Fruit fly (Drosophila melanogaster) whole organism, embryonic: Measurements from ENCODE around the gene Sgsf.

Experiments
- CG10267 ChIP-seq: fragments of 200-800 bp; sonication (Bioruptor generic); optimal IDR thresholded peaks from 2 replicates; lab custom pipeline; 2018; ENCODE audit warnings: missing biosample characterization, mild to moderate bottlenecking, missing genetic modification characterization, moderate library complexity
- CG10321 ChIP-seq: fragments of 200-800 bp; sonication (Bioruptor generic); IDR thresholded peaks from 2 replicates; pipeline ENCODE4 v1.3.6; 2022; ENCODE audit warnings: missing biosample characterization, missing genetic modification characterization
- CG10959 ChIP-seq: fragments of 200-800 bp; sonication (Bioruptor generic); IDR thresholded peaks from 2 replicates; pipeline ENCODE4 v1.3.6; 2022; ENCODE audit warnings: missing biosample characterization, missing genetic modification characterization
- CG14667 ChIP-seq: fragments of 200-800 bp; sonication (Bioruptor generic); IDR thresholded peaks from 2 replicates; pipeline ENCODE4 v1.3.6; 2022; ENCODE audit warnings: missing biosample characterization, missing genetic modification characterization
- CG14860 ChIP-seq: fragments of 200-800 bp; sonication (Bioruptor generic); IDR thresholded peaks from 3 replicates; pipeline ENCODE4 v1.3.6; 2022; ENCODE audit warnings: missing biosample characterization, missing genetic modification characterization; ENCODE audit not compliant: partially characterized antibody
- CG17359 ChIP-seq: fragments of 200-800 bp; sonication (Bioruptor generic); optimal IDR thresholded peaks from 3 replicates; lab custom pipeline; 2018; ENCODE audit warnings: missing biosample characterization, mild to moderate bottlenecking, missing genetic modification characterization, moderate library complexity
- CG17385 ChIP-seq: fragments of 200-800 bp; sonication (Bioruptor generic); optimal IDR thresholded peaks from 3 replicates; lab custom pipeline; 2018; ENCODE audit warnings: missing biosample characterization, mild to moderate bottlenecking, missing genetic modification characterization
- CG18011 ChIP-seq: fragments of 200-800 bp; sonication (Bioruptor generic); optimal IDR thresholded peaks from 2 replicates; lab custom pipeline; 2017; ENCODE audit warnings: missing biosample characterization, missing genetic modification characterization, mild to moderate bottlenecking, moderate library complexity, missing genotype
- CG2678 ChIP-seq: fragments of 200-800 bp; sonication (Bioruptor generic); optimal IDR thresholded peaks from 3 replicates; lab custom pipeline; 2019; ENCODE audit warnings: missing biosample characterization, mild to moderate bottlenecking, missing genetic modification characterization, moderate library complexity
- CG2889 ChIP-seq: fragments of 200-800 bp; sonication (Bioruptor generic); IDR thresholded peaks from 3 replicates; pipeline ENCODE4 v1.3.6; 2022; ENCODE audit warnings: missing biosample characterization, missing genetic modification characterization
- CG3163 ChIP-seq: fragments of 200-800 bp; sonication (Bioruptor generic); optimal IDR thresholded peaks from 3 replicates; lab custom pipeline; 2016; ENCODE audit warnings: missing biosample characterization, missing genetic modification characterization
- CG32532 ChIP-seq: fragments of 200-800 bp; sonication (Bioruptor generic); IDR thresholded peaks from 2 replicates; pipeline ENCODE4 v1.3.6; 2022; ENCODE audit warnings: missing biosample characterization, missing genetic modification characterization
- CG33557 ChIP-seq: fragments of 200-800 bp; sonication (Bioruptor generic); optimal IDR thresholded peaks from 2 replicates; lab custom pipeline; 2019; ENCODE audit warnings: missing biosample characterization, mild to moderate bottlenecking, missing genetic modification characterization, moderate library complexity
- CG34224 ChIP-seq: fragments of 200-800 bp; sonication (Bioruptor generic); IDR thresholded peaks from 3 replicates; pipeline ENCODE4 v1.3.6; 2022; ENCODE audit warnings: missing biosample characterization, missing genetic modification characterization; ENCODE audit not compliant: partially characterized antibody
- CG4360 ChIP-seq: fragments of 200-800 bp; sonication (Bioruptor generic); IDR thresholded peaks from 2 replicates; pipeline ENCODE4 v1.3.6; 2022; ENCODE audit warnings: missing biosample characterization, missing genetic modification characterization
- CG4730 ChIP-seq: fragments of 200-800 bp; sonication (Bioruptor generic); IDR thresholded peaks from 2 replicates; pipeline ENCODE4 v1.3.6; 2022; ENCODE audit warnings: missing biosample characterization, missing genetic modification characterization
- CG4820 ChIP-seq: fragments of 200-800 bp; sonication (Bioruptor generic); optimal IDR thresholded peaks from 3 replicates; lab custom pipeline; 2016; ENCODE audit warnings: missing biosample characterization, missing genetic modification characterization
- CG6175 ChIP-seq: fragments of 200-800 bp; sonication (Bioruptor generic); IDR thresholded peaks from 3 replicates; pipeline ENCODE4 v1.3.6; 2022; ENCODE audit warnings: missing biosample characterization, missing genetic modification characterization
- CG8924 ChIP-seq: fragments of 200-800 bp; optimal IDR thresholded peaks from 3 replicates; lab custom pipeline; 2019; ENCODE audit warnings: missing biosample characterization, mild to moderate bottlenecking, missing genetic modification characterization, moderate library complexity
- CG9727 ChIP-seq: fragments of 200-800 bp; sonication (Bioruptor generic); optimal IDR thresholded peaks from 3 replicates; lab custom pipeline; 2017; ENCODE audit warnings: missing biosample characterization, mild to moderate bottlenecking, missing genetic modification characterization
- Deaf1 ChIP-seq: fragments of 200-800 bp; optimal IDR thresholded peaks from 3 replicates; lab custom pipeline; 2019; ENCODE audit warnings: missing biosample characterization, mild to moderate bottlenecking, missing genetic modification characterization, moderate library complexity
- Drgx ChIP-seq: fragments of 200-800 bp; sonication (Bioruptor generic); IDR thresholded peaks from 2 replicates; pipeline ENCODE4 v1.3.6; 2022; ENCODE audit warnings: missing biosample characterization, missing genetic modification characterization
- Gsc ChIP-seq: fragments of 200-800 bp; sonication (Bioruptor generic); IDR thresholded peaks from 2 replicates; pipeline ENCODE4 v1.3.6; 2022; ENCODE audit warnings: missing biosample characterization, missing genetic modification characterization
- Gug ChIP-seq: fragments of 200-800 bp; sonication (Bioruptor generic); IDR thresholded peaks from 4 replicates; pipeline ENCODE4 v1.3.6; 2022; ENCODE audit warnings: missing biosample characterization, missing genetic modification characterization
- H2.0 ChIP-seq: fragments of 200-800 bp; sonication (Bioruptor generic); IDR thresholded peaks from 2 replicates; pipeline ENCODE4 v1.3.6; 2022; ENCODE audit warnings: missing biosample characterization, missing genetic modification characterization
- Lpt ChIP-seq: fragments of >200 bp; optimal IDR thresholded peaks from 2 replicates; lab custom pipeline; 2018; ENCODE audit warnings: missing biosample characterization, missing genetic modification characterization
- MBD-R2 ChIP-seq: fragments of 200-800 bp; sonication (Bioruptor generic); IDR thresholded peaks from 2 replicates; pipeline ENCODE4 v1.3.6; 2022; ENCODE audit warnings: missing biosample characterization, missing genetic modification characterization
- Neu2 ChIP-seq: fragments of 200-800 bp; sonication (Bioruptor generic); optimal IDR thresholded peaks from 3 replicates; lab custom pipeline; 2016; ENCODE audit warnings: missing biosample characterization, missing genetic modification characterization, borderline replicate concordance
- Oaz ChIP-seq: fragments of 200-800 bp; sonication (Bioruptor generic); IDR thresholded peaks from 2 replicates; pipeline ENCODE4 v1.3.6; 2022; ENCODE audit warnings: missing biosample characterization, missing genetic modification characterization
- Rfx ChIP-seq: fragments of 200-800 bp; sonication (Bioruptor generic); IDR thresholded peaks from 2 replicates; pipeline ENCODE4 v1.3.6; 2022; ENCODE audit warnings: missing biosample characterization, missing genetic modification characterization
- Sry-β ChIP-seq: fragments of 200-800 bp; sonication (Bioruptor generic); optimal IDR thresholded peaks from 2 replicates; lab custom pipeline; 2018; ENCODE audit warnings: missing biosample characterization, mild to moderate bottlenecking, missing genetic modification characterization, moderate library complexity
- Tbp ChIP-seq: fragments of >200 bp; optimal IDR thresholded peaks from 2 replicates; lab custom pipeline; 2018; ENCODE audit warnings: missing biosample characterization, missing genetic modification characterization
- Vsx1 ChIP-seq: fragments of 200-800 bp; sonication (Bioruptor generic); optimal IDR thresholded peaks from 2 replicates; lab custom pipeline; 2017; ENCODE audit warnings: missing biosample characterization, mild to moderate bottlenecking, missing genetic modification characterization, missing genetic modification reagents
- Xrp1 ChIP-seq: fragments of 200-800 bp; sonication (Bioruptor generic); IDR thresholded peaks from 2 replicates; pipeline ENCODE4 v1.3.6; 2022; ENCODE audit warnings: missing biosample characterization, missing genetic modification characterization
- bigmax ChIP-seq: fragments of 200-800 bp; sonication (Bioruptor generic); optimal IDR thresholded peaks from 2 replicates; lab custom pipeline; 2018; ENCODE audit warnings: missing biosample characterization, mild to moderate bottlenecking, missing genetic modification characterization
- chn ChIP-seq: fragments of 200-800 bp; sonication (Bioruptor generic); optimal IDR thresholded peaks from 2 replicates; lab custom pipeline; 2016; ENCODE audit warnings: missing biosample characterization, missing genetic modification characterization
- crol ChIP-seq: fragments of 200-800 bp; sonication (Bioruptor generic); IDR thresholded peaks from 2 replicates; pipeline ENCODE4 v1.3.6; 2022; ENCODE audit warnings: missing biosample characterization, missing genetic modification characterization
- eyg ChIP-seq: fragments of 200-800 bp; sonication (Bioruptor generic); optimal IDR thresholded peaks from 3 replicates; lab custom pipeline; 2016; ENCODE audit warnings: missing biosample characterization, missing genetic modification characterization
- gsb ChIP-seq: fragments of 200-800 bp; sonication (Bioruptor generic); IDR thresholded peaks from 2 replicates; pipeline ENCODE4 v1.3.6; 2022; ENCODE audit warnings: missing biosample characterization, missing genetic modification characterization
- lov ChIP-seq, 2 experiments: fragments of 200-800 bp in 1 of 2; fragments of >200 bp in 1 of 2; sonication (Bioruptor generic) in 1 of 2; IDR thresholded peaks in 1 of 2; optimal IDR thresholded peaks in 1 of 2; 2 replicates in 1 of 2; 3 replicates in 1 of 2; pipeline versions ENCODE4 v1.3.6 to Lab custom; 2017 to 2022; ENCODE audit warnings: missing biosample characterization in 1 of 2, missing genetic modification characterization in 1 of 2
- mirr ChIP-seq: fragments of 200-800 bp; sonication (Bioruptor generic); optimal IDR thresholded peaks from 3 replicates; lab custom pipeline; 2018; ENCODE audit warnings: missing biosample characterization, mild to moderate bottlenecking, missing genetic modification characterization
- nmo ChIP-seq: fragments of 200-800 bp; sonication (Bioruptor generic); optimal IDR thresholded peaks from 2 replicates; lab custom pipeline; 2018; ENCODE audit warnings: missing biosample characterization, mild to moderate bottlenecking, missing genetic modification characterization, moderate library complexity
- nom ChIP-seq: fragments of 200-800 bp; sonication (Bioruptor generic); optimal IDR thresholded peaks from 2 replicates; lab custom pipeline; 2017; ENCODE audit warnings: missing biosample characterization, missing genetic modification characterization, mild to moderate bottlenecking, moderate library complexity, missing genetic modification reagents
- pb ChIP-seq: fragments of 200-800 bp; sonication (Bioruptor generic); optimal IDR thresholded peaks from 3 replicates; lab custom pipeline; 2016; ENCODE audit warnings: missing biosample characterization, missing genetic modification characterization
- pros ChIP-seq: fragments of 200-800 bp; sonication (Bioruptor generic); optimal IDR thresholded peaks from 3 replicates; lab custom pipeline; 2019; ENCODE audit warnings: missing biosample characterization, mild to moderate bottlenecking, missing genetic modification characterization, moderate library complexity
- sd ChIP-seq: fragments of 200-800 bp; sonication (Bioruptor generic); optimal IDR thresholded peaks from 3 replicates; lab custom pipeline; 2018; ENCODE audit warnings: missing biosample characterization, mild to moderate bottlenecking, missing genetic modification characterization, moderate library complexity
- slbo ChIP-seq: fragments of 200-800 bp; sonication (Bioruptor generic); IDR thresholded peaks from 2 replicates; pipeline ENCODE4 v1.3.6; 2022; ENCODE audit warnings: missing biosample characterization, missing genetic modification characterization
- ssp ChIP-seq: fragments of 200-800 bp; sonication (Bioruptor generic); IDR thresholded peaks from 2 replicates; pipeline ENCODE4 v1.3.6; 2022; ENCODE audit warnings: missing biosample characterization, missing genetic modification characterization
- stc ChIP-seq: fragments of 200-800 bp; sonication (Bioruptor generic); IDR thresholded peaks from 2 replicates; pipeline ENCODE4 v1.3.6; 2022; ENCODE audit warnings: missing biosample characterization, missing genetic modification characterization

The Sgsf gene

dm6 chr3R:12369135-12369792, 27.8 kb downstream of the Sgsf start, which contains the start of gene GstD1:
GstD1 (minus strand) TSS chr3R:12369268.
- TF ChIP-seq Vsx1 (GFP tag; lab: Kevin White, UChicago), result no peak
- TF ChIP-seq CG14860 (GFP tag; lab: Robert Waterston, UW), result no peak
- no peak for TF ChIP-seq bigmax (GFP tag; lab: Kevin White, UChicago)
- TF ChIP-seq CG4820 (GFP tag; lab: Kevin White, UChicago), result peak; percentile 3
- TF ChIP-seq Gug (GFP tag; lab: Robert Waterston, UW), result no peak
- peak; percentile 92 for TF ChIP-seq CG6175 (GFP tag; lab: Robert Waterston, UW)
- peak; percentile 49 for TF ChIP-seq CG2678 (tag; lab: Kevin White, UChicago)
- no peak for TF ChIP-seq lov (optimal IDR thresholded peaks at IDR 0.05; lab: Kevin White, UChicago)
- 0 out of 3 replicates have a peak, but pooled peaks have one; percentile 46 for TF ChIP-seq lov (GFP tag; IDR thresholded peaks at IDR 0.05; lab: Robert Waterston, UW)
- TF ChIP-seq CG10267 (tag; lab: Kevin White, UChicago), result peak; percentile 32
- peak; percentile 54 for TF ChIP-seq nmo (GFP tag; lab: Kevin White, UChicago)
- TF ChIP-seq CG10959, result no peak
- TF ChIP-seq CG33557 (GFP tag; lab: Kevin White, UChicago), result no peak
- no peak for TF ChIP-seq Lpt
- TF ChIP-seq CG34224, result peak; percentile 54; the same call in 2 of the 3 replicates
- TF ChIP-seq Tbp, result no peak
- TF ChIP-seq CG10321 (GFP tag; lab: Robert Waterston, UW), result 0 out of 2 replicates have a peak, but pooled peaks have one; percentile 20
- TF ChIP-seq Gsc (GFP tag; lab: Robert Waterston, UW), result no peak
- TF ChIP-seq CG8924 (tag; lab: Kevin White, UChicago), result peak; percentile 46
- peak; percentile 52; the same call in 1 of the 2 replicates for TF ChIP-seq stc
- no peak for TF ChIP-seq gsb (GFP tag; lab: Robert Waterston, UW)
- no peak for TF ChIP-seq CG2889 (GFP tag; lab: Robert Waterston, UW)
- TF ChIP-seq eyg (GFP tag; lab: Kevin White, UChicago), result no peak
- TF ChIP-seq CG9727 (GFP tag; lab: Kevin White, UChicago), result peak; percentile 24
- peak; percentile 40; the same call in 1 of the 2 replicates for TF ChIP-seq CG32532
- TF ChIP-seq Sry-β (GFP tag; lab: Kevin White, UChicago), result no peak
- no peak for TF ChIP-seq CG14667 (GFP tag; lab: Robert Waterston, UW)
- no peak; the same call in 1 of the 2 replicates for TF ChIP-seq ssp (GFP tag; lab: Robert Waterston, UW)
- TF ChIP-seq chn (GFP tag; lab: Kevin White, UChicago), result peak; percentile 30
- TF ChIP-seq CG17385 (GFP tag; lab: Kevin White, UChicago), result no peak
- TF ChIP-seq Oaz (GFP tag; lab: Robert Waterston, UW), result no peak
- TF ChIP-seq pb (GFP tag; lab: Kevin White, UChicago), result peak; percentile 35
- 0 out of 2 replicates have a peak, but pooled peaks have one; percentile 35 for TF ChIP-seq Xrp1 (GFP tag; lab: Robert Waterston, UW)
- TF ChIP-seq Neu2 (GFP tag; lab: Kevin White, UChicago), result no peak
- peak; percentile 96 for TF ChIP-seq sd (tag; lab: Kevin White, UChicago)
- no peak for TF ChIP-seq CG4360 (GFP tag; lab: Robert Waterston, UW)
- TF ChIP-seq CG17359 (tag; lab: Kevin White, UChicago), result peak; percentile 8
- TF ChIP-seq H2.0 (GFP tag; lab: Robert Waterston, UW), result 0 out of 2 replicates have a peak, but pooled peaks have one; percentile 4
- TF ChIP-seq Drgx (GFP tag; lab: Robert Waterston, UW), result peak; percentile 78
- peak; percentile 24 for TF ChIP-seq CG18011 (GFP tag; lab: Kevin White, UChicago)
- TF ChIP-seq mirr (GFP tag; lab: Kevin White, UChicago), result peak; percentile 43
- no peak for TF ChIP-seq CG4730 (GFP tag; lab: Robert Waterston, UW)
- TF ChIP-seq crol, result peak; percentile 100
- peak; percentile 95 for TF ChIP-seq CG3163
- TF ChIP-seq Deaf1 (tag; lab: Kevin White, UChicago), result peak; percentile 20
- TF ChIP-seq nom, result peak; percentile 52
- TF ChIP-seq Rfx (GFP tag; lab: Robert Waterston, UW), result peak; percentile 57
- no peak for TF ChIP-seq MBD-R2
- TF ChIP-seq pros (GFP tag; lab: Kevin White, UChicago), result no peak
- no peak; the same call in none of the 2 replicates for TF ChIP-seq slbo
